Fruit fly (Drosophila melanogaster) whole organism, prepupa: ENCODE data around the gene CG32260.

ENCODE experiments used
- CG11294 ChIP-seq: fragments of 200-800 bp; sonication (Bioruptor generic); IDR thresholded peaks from 2 replicates; pipeline ENCODE4 v1.3.6; 2022; ENCODE audit warnings: missing biosample characterization, missing genetic modification characterization
- CG11762 ChIP-seq: fragments of 200-800 bp; sonication (Bioruptor generic); optimal IDR thresholded peaks from 3 replicates; lab custom pipeline; 2016; ENCODE audit warnings: missing biosample characterization, missing genetic modification characterization; ENCODE audit not compliant: insufficient read depth
- CG15336 ChIP-seq: fragments of 200-800 bp; sonication (Bioruptor generic); IDR thresholded peaks from 2 replicates; pipeline ENCODE4 v1.3.6; 2022; ENCODE audit warnings: missing biosample characterization, missing genetic modification characterization
- CG1621 ChIP-seq: fragments of 200-800 bp; sonication (Bioruptor generic); optimal IDR thresholded peaks from 3 replicates; lab custom pipeline; 2018; ENCODE audit warnings: missing biosample characterization, mild to moderate bottlenecking, missing genetic modification characterization
- CG16779 ChIP-seq: fragments of 200-800 bp; sonication (Bioruptor generic); optimal IDR thresholded peaks from 3 replicates; lab custom pipeline; 2017; ENCODE audit warnings: missing biosample characterization, mild to moderate bottlenecking, missing genetic modification characterization
- CG31627 ChIP-seq: fragments of 200-800 bp; sonication (Bioruptor generic); optimal IDR thresholded peaks from 3 replicates; lab custom pipeline; 2016; ENCODE audit warnings: missing biosample characterization, missing genetic modification characterization
- CG34406 ChIP-seq: fragments of 200-800 bp; sonication (Bioruptor generic); optimal IDR thresholded peaks from 3 replicates; lab custom pipeline; 2016; ENCODE audit warnings: missing biosample characterization, missing genetic modification characterization
- CG4318 ChIP-seq: fragments of 200-800 bp; sonication (Bioruptor generic); optimal IDR thresholded peaks from 3 replicates; lab custom pipeline; 2017; ENCODE audit warnings: missing biosample characterization, mild to moderate bottlenecking, missing genetic modification characterization
- CG6163 ChIP-seq: fragments of 200-800 bp; sonication (Bioruptor generic); IDR thresholded peaks from 3 replicates; pipeline ENCODE4 v1.3.6; 2022; ENCODE audit warnings: missing biosample characterization, missing genetic modification characterization
- CG6276 ChIP-seq: fragments of 200-800 bp; sonication (Bioruptor generic); optimal IDR thresholded peaks from 2 replicates; lab custom pipeline; 2017; ENCODE audit warnings: missing biosample characterization, mild to moderate bottlenecking, missing genetic modification characterization
- CG6808 ChIP-seq: fragments of 200-800 bp; sonication (Bioruptor generic); optimal IDR thresholded peaks from 3 replicates; lab custom pipeline; 2017; ENCODE audit warnings: missing biosample characterization, missing genetic modification characterization, mild to moderate bottlenecking, moderate library complexity, missing genetic modification reagents
- CG7368 ChIP-seq: fragments of 200-800 bp; sonication (Bioruptor generic); optimal IDR thresholded peaks from 3 replicates; lab custom pipeline; 2016; ENCODE audit warnings: missing biosample characterization, missing genetic modification characterization
- CG8119 ChIP-seq: fragments of 200-800 bp; sonication (Bioruptor generic); IDR thresholded peaks from 3 replicates; pipeline ENCODE4 v1.3.6; 2022; ENCODE audit warnings: missing biosample characterization, missing genetic modification characterization
- CG8632 ChIP-seq: fragments of 200-800 bp; sonication (Bioruptor generic); optimal IDR thresholded peaks from 3 replicates; lab custom pipeline; 2016; ENCODE audit warnings: missing biosample characterization, missing genetic modification characterization
- CG9139 ChIP-seq: fragments of 200-800 bp; sonication (Bioruptor generic); optimal IDR thresholded peaks from 3 replicates; lab custom pipeline; 2017; ENCODE audit warnings: missing biosample characterization, mild to moderate bottlenecking, missing genetic modification characterization
- Eip75B ChIP-seq: fragments of 200-800 bp; sonication (Bioruptor generic); optimal IDR thresholded peaks from 3 replicates; lab custom pipeline; 2016; ENCODE audit warnings: missing biosample characterization, missing genetic modification characterization
- Eip78C ChIP-seq: fragments of 200-800 bp; sonication (Bioruptor generic); peaks from one replicate; lab custom pipeline; 2016; ENCODE audit warnings: missing biosample characterization, missing genetic modification characterization
- Ets21C ChIP-seq: fragments of 200-800 bp; sonication (Bioruptor generic); optimal IDR thresholded peaks from 3 replicates; lab custom pipeline; 2016; ENCODE audit warnings: missing biosample characterization, missing genetic modification characterization
- Hr38 ChIP-seq: sonication (Bioruptor generic); optimal IDR thresholded peaks from 2 replicates; lab custom pipeline; 2016; ENCODE audit warnings: missing biosample characterization, missing genetic modification characterization
- Hr39 ChIP-seq: fragments of 200-800 bp; sonication (Bioruptor generic); optimal IDR thresholded peaks from 2 replicates; lab custom pipeline; 2016; ENCODE audit warnings: missing biosample characterization, missing genetic modification characterization
- Lpt ChIP-seq: fragments of 200-800 bp; sonication (Bioruptor generic); optimal IDR thresholded peaks from 3 replicates; lab custom pipeline; 2016; ENCODE audit warnings: missing biosample characterization, missing genetic modification characterization
- Met ChIP-seq: fragments of 200-800 bp; sonication (Bioruptor generic); optimal IDR thresholded peaks from 3 replicates; lab custom pipeline; 2016; ENCODE audit warnings: missing biosample characterization, missing genetic modification characterization
- OdsH ChIP-seq: fragments of 200-800 bp; sonication (Bioruptor generic); optimal IDR thresholded peaks from 3 replicates; lab custom pipeline; 2016; ENCODE audit warnings: missing biosample characterization, missing genetic modification characterization
- Smox ChIP-seq: fragments of 200-800 bp; sonication (Bioruptor generic); optimal IDR thresholded peaks from 3 replicates; lab custom pipeline; 2016; ENCODE audit warnings: missing biosample characterization, missing genetic modification characterization
- Sox14 ChIP-seq: fragments of 200-800 bp; sonication (Bioruptor generic); optimal IDR thresholded peaks from 3 replicates; lab custom pipeline; 2016; ENCODE audit warnings: missing biosample characterization, missing genetic modification characterization
- achi ChIP-seq: fragments of 200-800 bp; sonication (Bioruptor generic); optimal IDR thresholded peaks from 3 replicates; lab custom pipeline; 2016; ENCODE audit warnings: missing biosample characterization, missing genetic modification characterization
- acj6 ChIP-seq: fragments of 200-800 bp; sonication (Bioruptor generic); optimal IDR thresholded peaks from 3 replicates; lab custom pipeline; 2016; ENCODE audit warnings: missing biosample characterization, missing genetic modification characterization
- cyc ChIP-seq: fragments of 200-800 bp; sonication (Bioruptor generic); optimal IDR thresholded peaks from 3 replicates; lab custom pipeline; 2016; ENCODE audit warnings: missing biosample characterization, missing genetic modification characterization
- dsx ChIP-seq: fragments of 200-800 bp; optimal IDR thresholded peaks from 3 replicates; lab custom pipeline; 2019; ENCODE audit warnings: missing biosample characterization, mild to moderate bottlenecking, missing genetic modification characterization, moderate library complexity; ENCODE audit not compliant: poor library complexity, severe bottlenecking
- eg ChIP-seq: fragments of 200-800 bp; sonication (Bioruptor generic); IDR thresholded peaks from 3 replicates; pipeline ENCODE4 v1.3.6; 2022; ENCODE audit warnings: missing biosample characterization, missing genetic modification characterization
- esn ChIP-seq: fragments of 200-800 bp; sonication (Bioruptor generic); optimal IDR thresholded peaks from 2 replicates; lab custom pipeline; 2016; ENCODE audit warnings: missing biosample characterization, mild to moderate bottlenecking, missing genetic modification characterization, moderate library complexity
- fd59A ChIP-seq: fragments of 200-800 bp; sonication (Bioruptor generic); optimal IDR thresholded peaks from 2 replicates; lab custom pipeline; 2017; ENCODE audit warnings: missing biosample characterization, mild to moderate bottlenecking, missing genetic modification characterization, missing genetic modification reagents
- fd85E ChIP-seq: fragments of 200-800 bp; sonication (Bioruptor generic); optimal IDR thresholded peaks from 3 replicates; lab custom pipeline; 2016; ENCODE audit warnings: missing biosample characterization, missing genetic modification characterization
- fkh ChIP-seq: fragments of 200-800 bp; sonication (Bioruptor generic); optimal IDR thresholded peaks from 3 replicates; lab custom pipeline; 2017; ENCODE audit warnings: missing biosample characterization, mild to moderate bottlenecking, missing genetic modification characterization, moderate library complexity
- net ChIP-seq: fragments of 200-800 bp; sonication (Bioruptor generic); optimal IDR thresholded peaks from 3 replicates; lab custom pipeline; 2016; ENCODE audit warnings: missing biosample characterization, missing genetic modification characterization
- pdm3 ChIP-seq: fragments of 200-800 bp; sonication (Bioruptor generic); optimal IDR thresholded peaks from 3 replicates; lab custom pipeline; 2016; ENCODE audit warnings: missing biosample characterization, missing genetic modification characterization
- salr ChIP-seq, 2 experiments: fragments of 200-800 bp; sonication (Bioruptor generic); optimal IDR thresholded peaks; 3 replicates each; lab custom pipeline; 2016 to 2018; ENCODE audit warnings: missing biosample characterization in 2 of 2, missing genetic modification characterization in 2 of 2, mild to moderate bottlenecking in 1 of 2
- ss ChIP-seq, 2 experiments: fragments of 200-800 bp; sonication (Bioruptor generic); optimal IDR thresholded peaks; 2 replicates in 1 of 2; 3 replicates in 1 of 2; lab custom pipeline; 2017 to 2018; ENCODE audit warnings: mild to moderate bottlenecking in 2 of 2, missing biosample characterization in 2 of 2, missing genetic modification characterization in 2 of 2, moderate library complexity in 1 of 2
- svp ChIP-seq: fragments of 200-800 bp; sonication (Bioruptor generic); peaks from one replicate; lab custom pipeline; 2016; ENCODE audit warnings: missing biosample characterization, missing genetic modification characterization
- topi ChIP-seq: fragments of 200-800 bp; sonication (Bioruptor generic); optimal IDR thresholded peaks from 3 replicates; lab custom pipeline; 2016; ENCODE audit warnings: missing biosample characterization, missing genetic modification characterization

CG32260 gene

DNA sequence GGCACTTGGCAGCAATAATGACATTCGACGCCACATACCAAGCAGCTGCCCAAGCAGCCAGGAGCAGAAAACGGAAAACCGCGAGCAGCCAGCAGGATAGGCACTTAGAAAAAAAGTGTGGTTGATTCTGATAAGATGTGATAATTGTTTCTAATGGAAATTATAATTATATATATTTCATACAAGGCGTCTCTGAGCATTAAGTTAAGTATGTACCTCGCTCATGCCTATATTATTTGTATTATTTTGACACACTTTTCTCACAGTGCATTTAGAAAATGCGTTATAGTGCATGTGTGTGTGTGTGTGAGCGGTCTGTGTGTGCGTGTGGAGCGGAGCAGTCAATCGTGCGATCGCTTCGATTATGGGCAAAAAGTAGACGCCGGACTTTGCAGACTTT is 16.2 kb downstream of the CG32260 start (continued):
- TF ChIP-seq Hr39 (GFP tag; lab: Kevin White, UChicago) (peak; percentile 54), fkh (GFP tag; lab: Kevin White, UChicago) (no peak), OdsH (GFP tag; lab: Kevin White, UChicago) (peak; percentile 65), CG7368 (GFP tag; lab: Kevin White, UChicago) (peak; percentile 45), CG34406 (GFP tag; lab: Kevin White, UChicago) (peak; percentile 67), net (peak; percentile 36), ss (GFP tag; optimal IDR thresholded peaks at IDR 0.05; lab: Kevin White, UChicago) (peak; percentile 62 to 68), CG6163 (GFP tag; lab: Robert Waterston, UW) (peak; percentile 77), Sox14 (GFP tag; lab: Kevin White, UChicago) (peak; percentile 51), Smox (peak; percentile 48), esn (peak; percentile 66), Lpt (GFP tag; lab: Kevin White, UChicago) (peak; percentile 14), fd59A (GFP tag; lab: Kevin White, UChicago) (peak; percentile 62), CG16779 (tag; lab: Kevin White, UChicago) (peak; percentile 11), fd85E (GFP tag; lab: Kevin White, UChicago) (peak; percentile 18), pdm3 (GFP tag; lab: Kevin White, UChicago) (peak; percentile 46), eg (GFP tag; lab: Robert Waterston, UW) (peak; percentile 40; the same call in 2 of the 3 replicates), topi (GFP tag; lab: Kevin White, UChicago) (peak; percentile 70), CG8119 (GFP tag; lab: Robert Waterston, UW) (0 out of 3 replicates have a peak, but pooled peaks have one; percentile 34), Ets21C (peak; percentile 1), Eip78C (GFP tag; lab: Kevin White, UChicago) (peak; percentile 91), CG6276 (GFP tag; lab: Kevin White, UChicago) (no peak), CG4318 (GFP tag; lab: Kevin White, UChicago) (peak; percentile 41), acj6 (GFP tag; lab: Kevin White, UChicago) (peak; percentile 67), svp (peak; percentile 78), CG9139 (peak; percentile 52), CG11294 (GFP tag; lab: Robert Waterston, UW) (no peak), CG6808 (peak; percentile 79), Hr38 (GFP tag; lab: Kevin White, UChicago) (no peak), achi (GFP tag; lab: Kevin White, UChicago) (peak; percentile 67), CG8632 (GFP tag; lab: Kevin White, UChicago) (peak; percentile 60), CG11762 (peak; percentile 44), cyc (GFP tag; lab: Kevin White, UChicago) (peak; percentile 63), Met (GFP tag; lab: Kevin White, UChicago) (peak; percentile 65), Eip75B (GFP tag; lab: Kevin White, UChicago) (peak; percentile 61), CG15336 (GFP tag; lab: Robert Waterston, UW) (no peak; the same call in 1 of the 2 replicates)
- TF ChIP-seq, all 60 proteins: peak for 52

DNA sequence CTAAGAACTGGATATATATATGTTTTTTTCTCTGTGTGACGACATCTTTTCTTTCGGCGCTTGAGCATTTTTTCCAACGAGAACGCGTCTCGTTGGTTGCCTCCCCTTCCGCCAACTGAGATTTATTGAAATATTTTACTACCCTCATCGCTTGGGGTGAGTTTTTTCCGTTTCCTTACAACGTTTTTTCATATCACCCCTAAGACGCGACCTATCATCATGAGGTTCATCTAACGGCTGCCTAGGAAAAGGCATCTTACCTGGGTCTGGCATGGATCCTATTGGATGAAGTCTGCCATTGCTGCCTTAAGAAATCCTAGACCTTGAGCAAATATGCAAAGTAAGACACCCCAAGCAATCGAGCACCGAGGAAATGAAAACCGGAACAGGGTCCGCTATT is 17.1 kb downstream of the CG32260 start:
- no peak for TF ChIP-seq dsx (GFP tag; lab: Kevin White, UChicago)
- no peak for TF ChIP-seq Hr38 (GFP tag; lab: Kevin White, UChicago)
- TF ChIP-seq CG6163 (GFP tag; lab: Robert Waterston, UW) = no peak
- TF ChIP-seq CG16779 (tag; lab: Kevin White, UChicago) = no peak
- TF ChIP-seq CG31627 = no peak
- no peak for TF ChIP-seq CG1621
- no peak for TF ChIP-seq salr (GFP tag; optimal IDR thresholded peaks at IDR 0.05; lab: Kevin White, UChicago)
- TF ChIP-seq cyc (GFP tag; lab: Kevin White, UChicago) = no peak
